Worm (Caenorhabditis elegans): ENCODE results near the gene F26D2.15.

DNA sequence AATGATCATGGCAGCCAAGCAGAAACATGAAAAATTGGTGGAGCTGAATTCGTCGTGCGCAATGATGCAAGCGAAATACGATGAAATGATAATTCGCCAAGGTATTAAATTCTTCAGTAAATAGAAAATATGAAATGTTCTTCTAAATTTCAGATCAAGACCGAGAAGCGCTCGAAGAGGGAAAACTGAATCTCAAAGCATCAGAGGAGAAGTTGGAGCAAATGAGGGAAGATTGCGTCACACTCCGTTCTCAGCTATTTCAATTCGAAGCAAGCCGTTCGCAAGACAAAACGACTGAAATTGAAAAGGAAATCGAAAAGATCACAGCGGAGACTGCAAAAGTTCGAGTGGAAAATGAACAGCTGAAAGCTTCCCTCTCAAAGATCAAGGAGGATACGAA lies 31.3 kb upstream of the F26D2.15 start:
- TF ChIP-seq nfya-1 (tag; optimal IDR thresholded peaks at IDR 0.05) (no peak), ama-1 (optimal IDR thresholded peaks at IDR 0.05) (no peak), ceh-24 (tag; optimal IDR thresholded peaks at IDR 0.05) (no peak), ceh-30 (tag; optimal IDR thresholded peaks at IDR 0.05) (no peak), ztf-16 (tag; optimal IDR thresholded peaks at IDR 0.05) (no peak), pag-3 (tag; optimal IDR thresholded peaks at IDR 0.05; ENCODE audit: borderline replicate concordance) (no peak), dmd-4 (tag; optimal IDR thresholded peaks at IDR 0.05; ENCODE audit: borderline replicate concordance) (no peak), fkh-10 (GFP tag; optimal IDR thresholded peaks at IDR 0.05) (no peak)

Data from whole organism, late embryonic.